Worm (Caenorhabditis elegans): ENCODE measurements around the gene chtb-2.

chtb-2 gene

ce11 chrIII:6467005-6467404 lies 16.0 kb upstream of the chtb-2 start, which contains the start of gene T26A5.2:
T26A5.2 (plus strand) TSS chrIII:6467305.
- no peak for TF ChIP-seq tbx-2 (tag; optimal IDR thresholded peaks at IDR 0.05)
- TF ChIP-seq pqm-1 (tag; optimal IDR thresholded peaks at IDR 0.05): no peak
- no peak for TF ChIP-seq ceh-16 (tag; optimal IDR thresholded peaks at IDR 0.05)
- TF ChIP-seq nhr-77 (tag; optimal IDR thresholded peaks at IDR 0.05): no peak
- no peak for TF ChIP-seq snpc-4 (tag; optimal IDR thresholded peaks at IDR 0.05)
- no peak for TF ChIP-seq eor-1 (tag; optimal IDR thresholded peaks at IDR 0.05)
- TF ChIP-seq ceh-9 (tag; optimal IDR thresholded peaks at IDR 0.05): no peak
- no peak for TF ChIP-seq lin-39 (tag; optimal IDR thresholded peaks at IDR 0.05)
- TF ChIP-seq lin-15B (tag; optimal IDR thresholded peaks at IDR 0.05): no peak

- TF ChIP-seq fos-1 (tag; optimal IDR thresholded peaks at IDR 0.05) (no peak), lsy-12 (tag; optimal IDR thresholded peaks at IDR 0.05) (no peak), nhr-237 (tag; optimal IDR thresholded peaks at IDR 0.05) (no peak), nhr-11 (tag; optimal IDR thresholded peaks at IDR 0.05) (no peak), nfya-1 (tag; optimal IDR thresholded peaks at IDR 0.05; ENCODE audit: insufficient read depth) (no peak), ceh-9 (tag; optimal IDR thresholded peaks at IDR 0.05) (no peak), nhr-12 (tag; optimal IDR thresholded peaks at IDR 0.05) (no peak), ztf-4 (tag; optimal IDR thresholded peaks at IDR 0.05) (no peak), nhr-25 (tag; optimal IDR thresholded peaks at IDR 0.05) (no peak), ama-1 (optimal IDR thresholded peaks at IDR 0.05) (no peak), egl-27 (tag; optimal IDR thresholded peaks at IDR 0.05) (no peak), mml-1 (tag; optimal IDR thresholded peaks at IDR 0.05) (no peak), nhr-28 (tag; optimal IDR thresholded peaks at IDR 0.05) (no peak), nhr-23 (tag; optimal IDR thresholded peaks at IDR 0.05) (no peak), skn-1 (tag; optimal IDR thresholded peaks at IDR 0.05) (no peak), eor-1 (tag; optimal IDR thresholded peaks at IDR 0.05) (no peak)
Measured at ce11 chrIII:6471451-6471850, 11.6 kb upstream of the chtb-2 start, which contains the start of gene wht-6. wht-6 (plus strand) TSS chrIII:6471751.

ce11 chrIII:6476380-6476779 lies 6.6 kb upstream of the chtb-2 start:
- TF ChIP-seq nhr-12 (tag; optimal IDR thresholded peaks at IDR 0.05) (no peak), fkh-10 (GFP tag; optimal IDR thresholded peaks at IDR 0.05) (no peak), aly-2 (tag; optimal IDR thresholded peaks at IDR 0.05) (no peak), mml-1 (tag; optimal IDR thresholded peaks at IDR 0.05) (no peak), mdl-1 (tag; optimal IDR thresholded peaks at IDR 0.05) (no peak), ztf-4 (tag; optimal IDR thresholded peaks at IDR 0.05) (no peak), daf-12 (tag; optimal IDR thresholded peaks at IDR 0.05) (no peak), egl-27 (tag; optimal IDR thresholded peaks at IDR 0.05) (no peak), ceh-16 (tag; optimal IDR thresholded peaks at IDR 0.05) (no peak), nhr-43 (tag; optimal IDR thresholded peaks at IDR 0.05; ENCODE audit: poor library complexity, severe bottlenecking) (no peak), ZK546.5 (tag; optimal IDR thresholded peaks at IDR 0.05) (no peak), elt-2 (tag; optimal IDR thresholded peaks at IDR 0.05) (no peak), hmg-11 (tag; optimal IDR thresholded peaks at IDR 0.05) (no peak), ztf-11 (tag; optimal IDR thresholded peaks at IDR 0.05) (no peak), nhr-76 (tag; optimal IDR thresholded peaks at IDR 0.05) (no peak), fkh-2 (tag; optimal IDR thresholded peaks at IDR 0.05) (no peak), pha-4 (tag; optimal IDR thresholded peaks at IDR 0.05) (no peak), elt-1 (tag; optimal IDR thresholded peaks at IDR 0.05) (no peak), fos-1 (tag; optimal IDR thresholded peaks at IDR 0.05) (no peak), ceh-82 (tag; optimal IDR thresholded peaks at IDR 0.05) (no peak)

- no peak for TF ChIP-seq unc-39 (tag; optimal IDR thresholded peaks at IDR 0.05)
- no peak for TF ChIP-seq nhr-67 (tag; optimal IDR thresholded peaks at IDR 0.05)
- no peak for TF ChIP-seq ZK546.5 (tag; optimal IDR thresholded peaks at IDR 0.05)
- no peak for TF ChIP-seq nhr-76 (tag; optimal IDR thresholded peaks at IDR 0.05)
- no peak for TF ChIP-seq snpc-4 (tag; optimal IDR thresholded peaks at IDR 0.05)
Measured at ce11 chrIII:6478256-6479004, 4.6 kb upstream of the chtb-2 start, which contains the start of gene zip-8. zip-8 (plus strand) TSS chrIII:6478955.
